Fruit fly (Drosophila melanogaster): ENCODE measurements around the gene Tmf.

Gene Tmf

dm6 chrX:6804485-6805295 lies 39.5 kb upstream of the Tmf start (continued):
- TF ChIP-seq CG12391 (tag; optimal IDR thresholded peaks at IDR 0.05) (peak; percentile 84), CG6254 (GFP tag; optimal IDR thresholded peaks at IDR 0.05) (no peak), ac (GFP tag; optimal IDR thresholded peaks at IDR 0.05) (peak; percentile 30), sens (GFP tag) (peak; percentile 98), croc (GFP tag; conservative IDR thresholded peaks at IDR 0.05) (peak; percentile 63; the same call in 2 of the 3 replicates), Nf-YC (tag; optimal IDR thresholded peaks at IDR 0.05) (no peak), CG1529 (GFP tag; optimal IDR thresholded peaks at IDR 0.05) (peak; percentile 67), p53 (GFP tag; optimal IDR thresholded peaks at IDR 0.05) (no peak), CG4617 (GFP tag; optimal IDR thresholded peaks at IDR 0.05; ENCODE audit: borderline replicate concordance) (peak; percentile 50), Scr (GFP tag; IDR thresholded peaks at IDR 0.05; ENCODE audit: partially characterized antibody) (0 out of 2 replicates have a peak, but pooled peaks have one; percentile 8), fu2 (GFP tag; optimal IDR thresholded peaks at IDR 0.05) (no peak), bcd (GFP tag; optimal IDR thresholded peaks at IDR 0.05) (no peak), Nf-YB (GFP tag; optimal IDR thresholded peaks at IDR 0.05) (peak; percentile 36), jing (GFP tag; optimal IDR thresholded peaks at IDR 0.05) (peak; percentile 64), kay (GFP tag; optimal IDR thresholded peaks at IDR 0.05) (peak; percentile 5), dmrt99B (tag; optimal IDR thresholded peaks at IDR 0.05) (no peak), CG11247 (GFP tag; IDR thresholded peaks at IDR 0.05) (peak; percentile 80), CG8765 (GFP tag; IDR thresholded peaks at IDR 0.05) (peak; percentile 82), slp2 (GFP tag; optimal IDR thresholded peaks at IDR 0.05) (peak; percentile 53), Rfx (GFP tag; IDR thresholded peaks at IDR 0.05) (peak; percentile 90), CG11504 (tag; optimal IDR thresholded peaks at IDR 0.05) (no peak), Ptx1 (GFP tag; IDR thresholded peaks at IDR 0.05) (peak; percentile 90), Xrp1 (GFP tag; IDR thresholded peaks at IDR 0.05) (peak; percentile 90), slbo (GFP tag; IDR thresholded peaks at IDR 0.05) (peak; percentile 88), pzg (GFP tag; optimal IDR thresholded peaks at IDR 0.05) (no peak), Optix (GFP tag; IDR thresholded peaks at IDR 0.05) (peak; percentile 89), C15 (GFP tag; IDR thresholded peaks at IDR 0.05) (peak; percentile 24; the same call in 1 of the 3 replicates), sd (tag; optimal IDR thresholded peaks at IDR 0.05) (no peak), NFAT (GFP tag; IDR thresholded peaks at IDR 0.05) (peak; percentile 84), Mrtf (GFP tag; IDR thresholded peaks at IDR 0.05) (peak; percentile 81), CG4424 (GFP tag; optimal IDR thresholded peaks at IDR 0.05) (peak; percentile 70), Six4 (GFP tag; optimal IDR thresholded peaks at IDR 0.05) (peak; percentile 53), pnt (GFP tag; optimal IDR thresholded peaks at IDR 0.05) (peak; percentile 63), CG6654 (GFP tag; optimal IDR thresholded peaks at IDR 0.05) (peak; percentile 3), tio (GFP tag; optimal IDR thresholded peaks at IDR 0.05) (peak; percentile 79), Sry-β (GFP tag; optimal IDR thresholded peaks at IDR 0.05) (no peak), CkIIα-i1 (GFP tag; IDR thresholded peaks at IDR 0.05) (no peak), run (tag; optimal IDR thresholded peaks at IDR 0.05) (peak; percentile 33), CG15601 (tag; optimal IDR thresholded peaks at IDR 0.05) (peak; percentile 64), CG18262 (tag; optimal IDR thresholded peaks at IDR 0.05) (peak; percentile 74), NC2α (GFP tag; optimal IDR thresholded peaks at IDR 0.05) (peak; percentile 29), fd64A (GFP tag; optimal IDR thresholded peaks at IDR 0.05) (peak; percentile 18), CG16779 (GFP tag; IDR thresholded peaks at IDR 0.05) (peak; percentile 27; the same call in 1 of the 2 replicates), tll (GFP tag; optimal IDR thresholded peaks at IDR 0.05) (no peak)

Data from whole organism, embryonic.